Worm (Caenorhabditis elegans) whole organism, midembryonic: ENCODE measurements around the gene F38C2.1.

Source experiments
- T22C8.4 ChIP-seq: fragments of 200-800 bp; sonication (Bioruptor generic); IDR thresholded peaks from 2 replicates; pipeline ENCODE4 v1.3.6; 2022; ENCODE audit warnings: missing genetic modification characterization, missing compliant biosample characterization
- cog-1 ChIP-seq: sonication (generic microtip); optimal IDR thresholded peaks from 2 replicates; lab custom pipeline; 2016; ENCODE audit warnings: missing genetic modification characterization, missing compliant biosample characterization
- flt-1 ChIP-seq: fragments of 200-800 bp; sonication (Bioruptor generic); IDR thresholded peaks from 2 replicates; pipeline ENCODE4 v1.3.6; 2022; ENCODE audit warnings: missing genetic modification characterization, missing compliant biosample characterization
- ztf-23 ChIP-seq: fragments of 200-800 bp; sonication (Bioruptor generic); IDR thresholded peaks from 2 replicates; pipeline ENCODE4 v1.3.6; 2022; ENCODE audit warnings: missing genetic modification reagents, missing genetic modification characterization, missing compliant biosample characterization

DNA sequence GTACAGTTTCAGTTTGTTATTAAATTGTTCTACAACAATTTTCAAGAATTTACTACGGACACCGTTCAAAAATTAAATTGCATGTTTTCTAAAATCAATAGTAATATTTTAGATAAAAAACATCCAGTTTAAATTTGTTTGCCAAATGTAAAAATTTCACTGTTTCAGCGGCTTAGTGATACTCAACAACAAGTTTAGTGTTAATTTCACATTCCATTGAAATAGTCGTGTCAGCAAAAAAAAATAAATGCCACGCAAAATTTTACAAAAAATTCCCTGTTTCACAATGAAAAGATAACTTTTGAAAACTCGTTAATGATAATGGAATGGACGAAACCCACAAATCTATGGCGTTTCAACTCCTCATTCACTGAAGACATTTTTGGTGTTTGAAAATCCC, 31.1 kb upstream of the F38C2.1 start:
- TF ChIP-seq flt-1 (GFP tag; lab: Robert Waterston, UW), result no peak
- no peak for TF ChIP-seq cog-1 (tag; lab: Kevin White, UChicago)
- no peak for TF ChIP-seq T22C8.4 (GFP tag; lab: Robert Waterston, UW)
- TF ChIP-seq ztf-23 (GFP tag; lab: Robert Waterston, UW), result no peak
